Worm (Caenorhabditis elegans) whole organism, L3 larva: ENCODE measurements around the gene F38E11.6.

Experiments used
- R02D3.7 ChIP-seq: fragments of 150-350 bp; optimal IDR thresholded peaks from 2 replicates; lab custom pipeline; 2014; ENCODE audit warnings: missing biosample characterization, missing genetic modification characterization
- ZK546.5 ChIP-seq: sonication (generic microtip); optimal IDR thresholded peaks from 2 replicates; lab custom pipeline; 2017; ENCODE audit warnings: missing biosample characterization, missing genetic modification characterization
- aly-2 ChIP-seq: fragments of 150-350 bp; optimal IDR thresholded peaks from 2 replicates; lab custom pipeline; 2014; ENCODE audit warnings: missing biosample characterization, missing genetic modification characterization
- ama-1 ChIP-seq: fragments of 150-350 bp; optimal IDR thresholded peaks from 2 replicates; lab custom pipeline; 2018
- ceh-16 ChIP-seq: sonication (generic microtip); optimal IDR thresholded peaks from 2 replicates; lab custom pipeline; 2017; ENCODE audit warnings: missing biosample characterization, missing genetic modification characterization
- ceh-28 ChIP-seq: fragments of 150-350 bp; optimal IDR thresholded peaks from 2 replicates; lab custom pipeline; 2014; ENCODE audit warnings: missing biosample characterization, missing genetic modification reagents, missing genetic modification characterization
- ceh-82 ChIP-seq: fragments of 150-350 bp; optimal IDR thresholded peaks from 2 replicates; lab custom pipeline; 2014; ENCODE audit warnings: missing biosample characterization, missing genetic modification characterization
- ceh-9 ChIP-seq: sonication (generic microtip); optimal IDR thresholded peaks from 2 replicates; lab custom pipeline; 2018; ENCODE audit warnings: missing biosample characterization, missing genetic modification characterization
- daf-12 ChIP-seq: fragments of 150-350 bp; optimal IDR thresholded peaks from 2 replicates; lab custom pipeline; 2014; ENCODE audit warnings: missing biosample characterization, missing genetic modification reagents, missing genetic modification characterization
- egl-27 ChIP-seq: sonication (generic microtip); optimal IDR thresholded peaks from 4 replicates; lab custom pipeline; 2017; ENCODE audit warnings: missing biosample characterization, missing genetic modification reagents, missing genetic modification characterization
- egl-5 ChIP-seq: fragments of 150-350 bp; optimal IDR thresholded peaks from 2 replicates; lab custom pipeline; 2017; ENCODE audit warnings: missing biosample characterization, missing genetic modification reagents, missing genetic modification characterization, inconsistent platforms
- elt-1 ChIP-seq: fragments of 150-350 bp; optimal IDR thresholded peaks from 2 replicates; lab custom pipeline; 2014; ENCODE audit warnings: missing biosample characterization, missing genetic modification characterization
- elt-2 ChIP-seq: sonication (generic microtip); optimal IDR thresholded peaks from 2 replicates; lab custom pipeline; 2016; ENCODE audit warnings: missing genetic modification reagents, mild to moderate bottlenecking, missing genetic modification characterization, missing compliant biosample characterization
- elt-3 ChIP-seq, 3 experiments: fragments of 150-350 bp in 1 of 3; sonication (generic microtip) in 2 of 3; optimal IDR thresholded peaks; 2 replicates in 2 of 3; 4 replicates in 1 of 3; lab custom pipeline; 2014 to 2017; ENCODE audit warnings: missing biosample characterization in 3 of 3, missing genetic modification characterization in 3 of 3
- eor-1 ChIP-seq, 2 experiments: fragments of 150-350 bp; optimal IDR thresholded peaks; 2 replicates each; lab custom pipeline; 2014 to 2018; ENCODE audit warnings: missing biosample characterization in 2 of 2, missing genetic modification characterization in 2 of 2
- fkh-10 ChIP-seq: sonication (generic microtip); optimal IDR thresholded peaks from 2 replicates; lab custom pipeline; 2017; ENCODE audit warnings: missing biosample characterization, missing genetic modification reagents, missing genetic modification characterization
- fkh-2 ChIP-seq: fragments of 150-350 bp; optimal IDR thresholded peaks from 2 replicates; lab custom pipeline; 2014; ENCODE audit warnings: missing biosample characterization, missing genetic modification reagents, missing genetic modification characterization
- fos-1 ChIP-seq: fragments of 150-350 bp; optimal IDR thresholded peaks from 2 replicates; lab custom pipeline; 2014; ENCODE audit warnings: missing biosample characterization, missing genetic modification characterization
- hmg-11 ChIP-seq: sonication (generic microtip); optimal IDR thresholded peaks from 2 replicates; lab custom pipeline; 2016; ENCODE audit warnings: missing genetic modification characterization, missing compliant biosample characterization
- jun-1 ChIP-seq: fragments of 150-350 bp; optimal IDR thresholded peaks from 2 replicates; lab custom pipeline; 2014; ENCODE audit warnings: missing biosample characterization, missing genetic modification reagents, missing genetic modification characterization
- lin-15B ChIP-seq: fragments of 150-350 bp; optimal IDR thresholded peaks from 2 replicates; lab custom pipeline; 2014; ENCODE audit warnings: missing biosample characterization, missing genetic modification characterization
- lin-39 ChIP-seq: fragments of 150-350 bp; optimal IDR thresholded peaks from 2 replicates; lab custom pipeline; 2018; ENCODE audit warnings: missing biosample characterization, missing genetic modification reagents, missing genetic modification characterization
- lsy-12 ChIP-seq: sonication (generic microtip); optimal IDR thresholded peaks from 2 replicates; lab custom pipeline; 2016; ENCODE audit warnings: mild to moderate bottlenecking, missing genetic modification characterization, missing compliant biosample characterization
- mdl-1 ChIP-seq: fragments of 150-350 bp; optimal IDR thresholded peaks from 2 replicates; lab custom pipeline; 2014; ENCODE audit warnings: missing biosample characterization, missing genetic modification characterization
- mml-1 ChIP-seq: fragments of 150-350 bp; sonication (generic microtip); optimal IDR thresholded peaks from 3 replicates; lab custom pipeline; 2014; ENCODE audit warnings: missing biosample characterization, missing genetic modification characterization
- nfya-1 ChIP-seq: sonication (generic microtip); optimal IDR thresholded peaks from 2 replicates; lab custom pipeline; 2017; ENCODE audit warnings: missing genetic modification characterization, mild to moderate bottlenecking, missing compliant biosample characterization, antibody characterized with exemption, moderate library complexity; ENCODE audit not compliant: insufficient read depth
- nhr-11 ChIP-seq: fragments of 150-350 bp; optimal IDR thresholded peaks from 2 replicates; lab custom pipeline; 2014; ENCODE audit warnings: missing biosample characterization, missing genetic modification characterization
- nhr-12 ChIP-seq: fragments of 150-350 bp; optimal IDR thresholded peaks from 2 replicates; lab custom pipeline; 2014; ENCODE audit warnings: missing biosample characterization, missing genetic modification characterization
- nhr-23 ChIP-seq: fragments of 150-350 bp; optimal IDR thresholded peaks from 2 replicates; lab custom pipeline; 2014; ENCODE audit warnings: missing biosample characterization, missing genetic modification reagents, missing genetic modification characterization
- nhr-237 ChIP-seq: fragments of 150-350 bp; optimal IDR thresholded peaks from 2 replicates; lab custom pipeline; 2014; ENCODE audit warnings: missing biosample characterization, missing genetic modification characterization
- nhr-25 ChIP-seq: sonication (generic microtip); optimal IDR thresholded peaks from 2 replicates; lab custom pipeline; 2017; ENCODE audit warnings: missing biosample characterization, missing genetic modification characterization
- nhr-28 ChIP-seq: fragments of 150-350 bp; optimal IDR thresholded peaks from 2 replicates; lab custom pipeline; 2014; ENCODE audit warnings: missing biosample characterization, missing genetic modification characterization
- nhr-43 ChIP-seq: sonication (generic microtip); optimal IDR thresholded peaks from 2 replicates; lab custom pipeline; 2016; ENCODE audit warnings: mild to moderate bottlenecking, missing genetic modification characterization, missing compliant biosample characterization; ENCODE audit not compliant: poor library complexity, severe bottlenecking
- nhr-67 ChIP-seq: fragments of 150-350 bp; optimal IDR thresholded peaks from 2 replicates; lab custom pipeline; 2014; ENCODE audit warnings: missing biosample characterization, missing genetic modification characterization
- nhr-76 ChIP-seq: fragments of 150-350 bp; sonication (generic microtip); optimal IDR thresholded peaks from 5 replicates; lab custom pipeline; 2014; ENCODE audit warnings: missing biosample characterization, missing genetic modification characterization
- nhr-77 ChIP-seq: fragments of 150-350 bp; optimal IDR thresholded peaks from 2 replicates; lab custom pipeline; 2014; ENCODE audit warnings: missing biosample characterization, missing genetic modification characterization
- pha-4 ChIP-seq: fragments of 150-350 bp; optimal IDR thresholded peaks from 2 replicates; lab custom pipeline; 2014; ENCODE audit warnings: missing biosample characterization, missing genetic modification reagents, missing genetic modification characterization
- pqm-1 ChIP-seq: fragments of 150-350 bp; optimal IDR thresholded peaks from 2 replicates; lab custom pipeline; 2017; ENCODE audit warnings: missing biosample characterization, missing genetic modification characterization, inconsistent platforms
- sea-2 ChIP-seq: fragments of 150-350 bp; sonication (generic microtip); optimal IDR thresholded peaks from 4 replicates; lab custom pipeline; 2014; ENCODE audit warnings: missing biosample characterization, missing genetic modification reagents, missing genetic modification characterization
- skn-1 ChIP-seq: fragments of 150-350 bp; optimal IDR thresholded peaks from 2 replicates; lab custom pipeline; 2014; ENCODE audit warnings: missing biosample characterization, missing genetic modification characterization
- snpc-4 ChIP-seq: fragments of 150-350 bp; optimal IDR thresholded peaks from 2 replicates; lab custom pipeline; 2014; ENCODE audit warnings: missing biosample characterization, missing genetic modification characterization
- tbx-2 ChIP-seq: sonication (generic microtip); optimal IDR thresholded peaks from 2 replicates; lab custom pipeline; 2016; ENCODE audit warnings: mild to moderate bottlenecking, missing genetic modification characterization, missing compliant biosample characterization
- unc-39 ChIP-seq: sonication (generic microtip); optimal IDR thresholded peaks from 4 replicates; lab custom pipeline; 2017; ENCODE audit warnings: missing biosample characterization, missing genetic modification characterization
- unc-62 ChIP-seq: fragments of 150-350 bp; sonication (generic microtip); optimal IDR thresholded peaks from 4 replicates; lab custom pipeline; 2014; ENCODE audit warnings: missing biosample characterization, missing genetic modification reagents, missing genetic modification characterization
- zag-1 ChIP-seq: fragments of 150-350 bp; optimal IDR thresholded peaks from 2 replicates; lab custom pipeline; 2014; ENCODE audit warnings: missing biosample characterization, missing genetic modification characterization
- ztf-11 ChIP-seq: fragments of 150-350 bp; optimal IDR thresholded peaks from 2 replicates; lab custom pipeline; 2014; ENCODE audit warnings: missing biosample characterization, missing genetic modification characterization
- ztf-4 ChIP-seq: fragments of 150-350 bp; optimal IDR thresholded peaks from 2 replicates; lab custom pipeline; 2014; ENCODE audit warnings: missing biosample characterization, missing genetic modification characterization

The F38E11.6 gene

ce11 chrIV:9441391-9441790 is 25.9 kb downstream of the F38E11.6 start:
- TF ChIP-seq nhr-76 (tag; lab: Kevin White, UChicago) = no peak
- TF ChIP-seq mdl-1 (tag; lab: Kevin White, UChicago) = no peak
- no peak for TF ChIP-seq ceh-16
- TF ChIP-seq pqm-1 = peak; percentile 28
- peak; percentile 79 for TF ChIP-seq elt-2 (tag; lab: Kevin White, UChicago)
- no peak for TF ChIP-seq lin-39
- TF ChIP-seq ztf-11 (tag; lab: Kevin White, UChicago) = no peak
- TF ChIP-seq pha-4 (tag; lab: Kevin White, UChicago) = peak; percentile 20
- no peak for TF ChIP-seq lsy-12 (tag; lab: Kevin White, UChicago)
- TF ChIP-seq ama-1 (lab: Kevin White, UChicago) = no peak
- no peak for TF ChIP-seq fos-1 (tag; lab: Kevin White, UChicago)

- TF ChIP-seq R02D3.7 (no peak), skn-1 (tag; lab: Kevin White, UChicago) (no peak), ztf-11 (tag; lab: Kevin White, UChicago) (no peak), nhr-11 (tag; lab: Kevin White, UChicago) (no peak), jun-1 (tag; lab: Kevin White, UChicago) (no peak), daf-12 (no peak), elt-1 (no peak), ceh-9 (no peak), mml-1 (tag; lab: Kevin White, UChicago) (no peak), sea-2 (GFP tag; lab: Kevin White, UChicago) (no peak), ceh-82 (no peak), ama-1 (lab: Kevin White, UChicago) (peak; percentile 89), nhr-77 (tag; lab: Kevin White, UChicago) (no peak), elt-2 (tag; lab: Kevin White, UChicago) (no peak), nhr-43 (tag; lab: Kevin White, UChicago) (no peak), lin-15B (tag; lab: Kevin White, UChicago) (peak; percentile 62), pqm-1 (peak; percentile 17), zag-1 (tag; lab: Kevin White, UChicago) (no peak), unc-62 (GFP tag; lab: Kevin White, UChicago) (no peak), fos-1 (tag; lab: Kevin White, UChicago) (no peak), pha-4 (tag; lab: Kevin White, UChicago) (peak; percentile 25), unc-39 (no peak), nhr-12 (no peak), ztf-4 (tag; lab: Kevin White, UChicago) (no peak), nhr-67 (tag; lab: Kevin White, UChicago) (no peak), mdl-1 (tag; lab: Kevin White, UChicago) (no peak), lsy-12 (tag; lab: Kevin White, UChicago) (no peak), nhr-237 (tag; lab: Kevin White, UChicago) (no peak), snpc-4 (tag; lab: Kevin White, UChicago) (peak; percentile 83), nhr-25 (tag; lab: Kevin White, UChicago) (peak; percentile 88), lin-39 (peak; percentile 59), ZK546.5 (tag; lab: Kevin White, UChicago) (no peak), tbx-2 (tag; lab: Kevin White, UChicago) (no peak), hmg-11 (tag; lab: Kevin White, UChicago) (peak; percentile 27), fkh-2 (tag; lab: Kevin White, UChicago) (no peak), nhr-28 (no peak), fkh-10 (no peak), nhr-23 (tag; lab: Kevin White, UChicago) (peak; percentile 45), ceh-28 (tag; lab: Kevin White, UChicago) (no peak), nhr-76 (tag; lab: Kevin White, UChicago) (no peak), egl-5 (no peak), aly-2 (tag; lab: Kevin White, UChicago) (no peak), ceh-16 (no peak), elt-3 (tag; optimal IDR thresholded peaks at IDR 0.05; lab: Kevin White, UChicago) (no peak), nfya-1 (tag; lab: Kevin White, UChicago) (peak; percentile 58), egl-27 (tag; lab: Kevin White, UChicago) (no peak), eor-1 (tag; optimal IDR thresholded peaks at IDR 0.05; lab: Kevin White, UChicago) (no peak)
- TF ChIP-seq, all 47 proteins: peak for 10
These were observed 26.4 kb downstream of the F38E11.6 start, which contains the start of gene idh-1 for ce11 chrIV:9440880-9441336. Gene idh-1, minus strand, starts transcription at chrIV:9441107.
